Worm (Caenorhabditis elegans): ENCODE results near the gene T07F10.3.

The T07F10.3 gene

ce11 chrV:12854766-12855165, 15.1 kb downstream of the T07F10.3 start, which contains the start of gene C44H9.7:
Gene C44H9.7 (minus strand): TSS chrV:12854866.
- TF ChIP-seq flt-1 (GFP tag; IDR thresholded peaks at IDR 0.05) (no peak), hmg-4 (GFP tag; optimal IDR thresholded peaks at IDR 0.05) (no peak), B0310.2 (tag; optimal IDR thresholded peaks at IDR 0.05) (no peak), tbx-11 (GFP tag; IDR thresholded peaks at IDR 0.05) (no peak), sea-1 (GFP tag; conservative IDR thresholded peaks at IDR 0.05) (no peak), tbx-37 (GFP tag; conservative IDR thresholded peaks at IDR 0.05) (no peak), ama-1 (optimal IDR thresholded peaks at IDR 0.05) (no peak)

ce11 chrV:12852355-12852754, 17.5 kb downstream of the T07F10.3 start:
- TF ChIP-seq ets-7 (tag; optimal IDR thresholded peaks at IDR 0.05) (no peak), hmg-4 (GFP tag; optimal IDR thresholded peaks at IDR 0.05) (no peak), aly-1 (tag; optimal IDR thresholded peaks at IDR 0.05) (no peak), hnd-1 (tag; optimal IDR thresholded peaks at IDR 0.05) (no peak)

DNA sequence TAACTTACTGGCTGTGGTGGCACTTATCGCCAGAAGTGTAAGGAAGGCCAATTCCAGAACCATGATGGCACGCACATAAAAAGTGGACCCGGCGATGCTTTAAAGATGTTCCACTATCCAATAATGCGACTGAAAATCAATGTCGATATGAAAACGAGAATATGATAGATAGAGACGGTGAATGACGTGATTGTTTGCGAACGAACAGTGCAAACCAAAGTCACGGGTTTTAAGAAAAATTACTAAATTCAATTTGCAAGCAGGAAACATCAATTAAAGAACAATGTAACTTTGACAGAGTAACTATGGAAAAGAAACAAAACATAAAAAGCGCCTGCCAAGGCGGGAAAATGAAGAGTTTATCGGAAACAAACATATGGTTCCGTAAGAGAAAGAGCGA, 20.1 kb downstream of the T07F10.3 start, which contains the start of gene C44H9.5:
TSS of gene C44H9.5 (minus strand) at position 129 of the 400 bp plus-strand sequence.
- TF ChIP-seq sea-1 (GFP tag; conservative IDR thresholded peaks at IDR 0.05) (no peak), hmbx-1 (tag; optimal IDR thresholded peaks at IDR 0.05) (no peak), hnd-1 (tag; optimal IDR thresholded peaks at IDR 0.05) (no peak), scrt-1 (GFP tag; IDR thresholded peaks at IDR 0.05) (no peak), ceh-13 (GFP tag; optimal IDR thresholded peaks at IDR 0.05) (no peak), pes-1 (GFP tag; IDR thresholded peaks at IDR 0.05) (no peak), F13C5.2 (tag; optimal IDR thresholded peaks at IDR 0.05) (no peak), ets-7 (tag; optimal IDR thresholded peaks at IDR 0.05) (no peak), tra-4 (tag; optimal IDR thresholded peaks at IDR 0.05) (no peak), tbx-11 (GFP tag; IDR thresholded peaks at IDR 0.05) (no peak), hmg-4 (GFP tag; optimal IDR thresholded peaks at IDR 0.05) (no peak), B0310.2 (tag; optimal IDR thresholded peaks at IDR 0.05) (no peak), ceh-36 (tag; optimal IDR thresholded peaks at IDR 0.05) (no peak), aly-1 (tag; optimal IDR thresholded peaks at IDR 0.05) (no peak), ama-1 (optimal IDR thresholded peaks at IDR 0.05) (no peak)

- TF ChIP-seq pes-1 (GFP tag; IDR thresholded peaks at IDR 0.05) (no peak), ceh-36 (tag; optimal IDR thresholded peaks at IDR 0.05) (no peak), ama-1 (optimal IDR thresholded peaks at IDR 0.05) (no peak), ets-7 (tag; optimal IDR thresholded peaks at IDR 0.05) (no peak), F13C5.2 (tag; optimal IDR thresholded peaks at IDR 0.05) (no peak), hnd-1 (tag; optimal IDR thresholded peaks at IDR 0.05) (no peak)
Observed at ce11 chrV:12845247-12845646, 24.6 kb downstream of the T07F10.3 start, which contains the start of gene C44H9.6. Gene C44H9.6 (minus strand): TSS chrV:12845347.

DNA sequence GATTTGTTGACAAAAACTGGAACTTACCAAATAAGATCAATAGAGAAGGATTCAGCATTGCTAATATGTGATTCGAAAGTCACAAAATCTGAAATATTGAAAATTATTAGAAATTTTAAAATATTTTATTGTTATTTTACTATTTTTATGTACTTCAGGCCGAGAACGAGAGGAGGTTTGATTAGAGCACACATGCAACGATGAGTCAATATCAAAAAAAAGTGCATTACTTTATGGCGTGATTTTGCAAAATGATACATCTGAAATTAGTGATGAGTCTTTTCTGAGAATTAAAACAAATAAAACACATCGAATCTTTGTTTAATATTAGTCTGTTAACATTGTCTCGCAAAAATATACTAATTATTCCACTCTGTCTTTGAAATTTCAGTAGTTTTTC, 25.1 kb downstream of the T07F10.3 start:
- TF ChIP-seq ets-7 (tag; optimal IDR thresholded peaks at IDR 0.05) (no peak), flt-1 (GFP tag; IDR thresholded peaks at IDR 0.05) (no peak), tra-4 (tag; optimal IDR thresholded peaks at IDR 0.05) (no peak), hmbx-1 (tag; optimal IDR thresholded peaks at IDR 0.05) (no peak), F13C5.2 (tag; optimal IDR thresholded peaks at IDR 0.05) (no peak), sea-1 (GFP tag; conservative IDR thresholded peaks at IDR 0.05) (no peak), hmg-4 (GFP tag; optimal IDR thresholded peaks at IDR 0.05) (no peak)

DNA sequence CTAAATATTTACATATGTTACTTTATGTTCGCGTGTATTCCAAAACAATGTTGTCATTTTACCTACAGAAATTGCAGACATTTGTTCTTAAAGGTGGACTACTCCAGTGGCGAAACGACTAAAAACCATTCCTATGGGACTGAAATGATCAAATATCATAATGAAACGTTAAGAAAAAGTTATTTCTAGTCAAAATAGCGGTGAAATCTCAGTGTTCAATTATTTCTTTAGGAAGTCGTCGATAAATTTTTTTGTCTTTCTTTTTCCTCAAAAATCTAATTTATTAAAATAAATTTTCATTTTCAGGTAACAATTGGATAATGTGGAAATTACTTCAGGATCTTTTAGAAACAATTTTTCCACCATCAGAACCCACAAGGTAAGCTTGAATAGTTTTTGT, 34.5 kb downstream of the T07F10.3 start, which contains the start of gene C44H9.4:
TSS of gene C44H9.4 (plus strand) at position 301 of the 400 bp plus-strand sequence.
- TF ChIP-seq sea-1 (GFP tag; conservative IDR thresholded peaks at IDR 0.05) (no peak), aly-1 (tag; optimal IDR thresholded peaks at IDR 0.05) (no peak), scrt-1 (GFP tag; IDR thresholded peaks at IDR 0.05) (no peak), B0310.2 (tag; optimal IDR thresholded peaks at IDR 0.05) (no peak), ceh-36 (tag; optimal IDR thresholded peaks at IDR 0.05) (no peak), hmbx-1 (tag; optimal IDR thresholded peaks at IDR 0.05) (no peak), tbx-11 (GFP tag; IDR thresholded peaks at IDR 0.05) (no peak), pes-1 (GFP tag; IDR thresholded peaks at IDR 0.05) (no peak), hnd-1 (tag; optimal IDR thresholded peaks at IDR 0.05) (no peak), ceh-13 (GFP tag; optimal IDR thresholded peaks at IDR 0.05) (no peak), flt-1 (GFP tag; IDR thresholded peaks at IDR 0.05) (no peak)

ce11 chrV:12827219-12827618, 42.6 kb downstream of the T07F10.3 start, which contains the start of gene ugt-15:
Gene ugt-15 (plus strand): TSS chrV:12827519.
- TF ChIP-seq ceh-13 (GFP tag; optimal IDR thresholded peaks at IDR 0.05) (no peak), pes-1 (GFP tag; IDR thresholded peaks at IDR 0.05) (no peak), ets-7 (tag; optimal IDR thresholded peaks at IDR 0.05) (no peak), hmg-4 (GFP tag; optimal IDR thresholded peaks at IDR 0.05) (no peak), tbx-11 (GFP tag; IDR thresholded peaks at IDR 0.05) (no peak), ceh-36 (tag; optimal IDR thresholded peaks at IDR 0.05) (no peak), scrt-1 (GFP tag; IDR thresholded peaks at IDR 0.05) (no peak), hmbx-1 (tag; optimal IDR thresholded peaks at IDR 0.05) (no peak), flt-1 (GFP tag; IDR thresholded peaks at IDR 0.05) (no peak), sea-1 (GFP tag; conservative IDR thresholded peaks at IDR 0.05) (no peak), tbx-37 (GFP tag; conservative IDR thresholded peaks at IDR 0.05) (no peak), F13C5.2 (tag; optimal IDR thresholded peaks at IDR 0.05) (no peak), tra-4 (tag; optimal IDR thresholded peaks at IDR 0.05) (no peak), hnd-1 (tag; optimal IDR thresholded peaks at IDR 0.05) (no peak), B0310.2 (tag; optimal IDR thresholded peaks at IDR 0.05) (no peak), ama-1 (optimal IDR thresholded peaks at IDR 0.05) (no peak), aly-1 (tag; optimal IDR thresholded peaks at IDR 0.05) (no peak)

- TF ChIP-seq aly-1 (tag; optimal IDR thresholded peaks at IDR 0.05) (no peak), ama-1 (optimal IDR thresholded peaks at IDR 0.05) (no peak), F13C5.2 (tag; optimal IDR thresholded peaks at IDR 0.05) (no peak), B0310.2 (tag; optimal IDR thresholded peaks at IDR 0.05) (no peak), tbx-37 (GFP tag; conservative IDR thresholded peaks at IDR 0.05) (no peak), hmbx-1 (tag; optimal IDR thresholded peaks at IDR 0.05) (no peak)
Observed at ce11 chrV:12824777-12825176, 45.1 kb downstream of the T07F10.3 start, which contains the start of gene ugt-16. Gene ugt-16 (plus strand): TSS chrV:12825024.
